Fruit fly (Drosophila melanogaster): ENCODE data around the gene Ets21C.

The Ets21C gene

DNA sequence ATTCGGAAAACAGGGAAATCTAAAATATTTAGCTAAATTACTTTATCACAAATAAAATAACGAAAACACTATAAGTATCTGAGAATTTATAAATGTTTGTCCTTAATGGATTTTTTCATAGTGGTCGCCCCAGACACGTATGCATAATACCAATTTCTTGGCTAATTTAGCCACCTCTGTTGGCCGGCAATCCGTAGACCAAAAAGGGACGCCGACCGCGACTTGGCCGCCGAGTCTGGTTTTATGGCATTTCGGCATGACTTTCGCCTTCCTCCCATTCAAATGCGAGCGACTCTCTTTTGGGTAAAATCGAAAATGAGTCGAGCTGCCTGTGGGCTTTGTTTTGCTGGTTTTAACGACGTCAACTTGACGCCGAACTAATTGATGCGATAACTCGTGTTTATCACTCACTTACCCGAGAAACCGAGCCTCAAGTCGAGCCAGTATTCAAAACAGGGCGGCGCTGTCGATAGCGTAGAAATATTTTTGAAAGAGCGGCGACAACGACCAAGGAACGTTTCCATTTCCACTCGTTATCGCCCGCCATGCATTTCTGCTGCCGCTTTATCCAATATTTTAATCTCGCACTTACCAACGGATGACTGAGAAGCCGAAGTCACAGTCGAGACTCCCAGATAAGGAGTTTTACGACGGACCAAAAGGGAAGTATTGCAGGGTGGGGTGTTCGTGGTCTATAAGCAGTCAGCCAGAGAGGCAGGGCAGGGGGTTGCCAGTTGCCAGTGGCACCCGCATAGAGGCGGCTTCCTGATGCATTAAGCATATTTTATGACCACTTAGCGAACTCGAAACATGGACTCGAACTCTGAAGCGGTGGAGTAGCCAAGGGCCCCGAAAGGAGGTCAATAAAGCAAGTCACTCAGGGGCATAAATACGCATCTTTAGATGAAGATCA is 33.5 kb downstream of the Ets21C start:
- TF ChIP-seq CG8159 (tag; optimal IDR thresholded peaks at IDR 0.05) (peak; percentile 15), CG13204 (GFP tag; optimal IDR thresholded peaks at IDR 0.05) (peak; percentile 34), CG4496 (GFP tag; IDR thresholded peaks at IDR 0.05) (no peak), EcR (GFP tag; optimal IDR thresholded peaks at IDR 0.05) (peak; percentile 24), CG17806 (tag; optimal IDR thresholded peaks at IDR 0.05) (no peak)

DNA sequence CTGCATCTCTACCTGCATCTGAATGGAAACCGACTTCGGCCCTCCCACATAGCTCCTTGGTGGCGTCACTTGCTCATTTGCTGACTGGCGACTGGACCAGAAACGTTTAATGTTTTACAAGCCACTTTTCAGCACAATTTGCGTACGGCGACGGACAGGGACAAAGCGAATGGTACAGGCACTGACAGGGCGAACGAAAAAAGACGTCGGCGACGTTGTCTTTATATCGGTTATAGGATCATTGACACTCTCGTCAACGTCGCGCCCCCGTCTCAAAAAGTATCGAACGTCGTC is 34.2 kb downstream of the Ets21C start:
- TF ChIP-seq Snoo (tag; optimal IDR thresholded peaks at IDR 0.05) (no peak), CG8159 (tag; optimal IDR thresholded peaks at IDR 0.05) (no peak), CG9948 (tag; optimal IDR thresholded peaks at IDR 0.05) (no peak), CG15710 (tag; optimal IDR thresholded peaks at IDR 0.05) (no peak), fd96Ca (GFP tag; IDR thresholded peaks at IDR 0.05) (no peak), D1 (tag; optimal IDR thresholded peaks at IDR 0.05) (no peak), Pif1A (GFP tag; optimal IDR thresholded peaks at IDR 0.05) (no peak), CG17806 (tag; optimal IDR thresholded peaks at IDR 0.05) (no peak), CG14655 (GFP tag; optimal IDR thresholded peaks at IDR 0.05) (no peak), CG4496 (GFP tag; IDR thresholded peaks at IDR 0.05) (no peak), Pif1B (GFP tag; optimal IDR thresholded peaks at IDR 0.05) (no peak), CG32121 (GFP tag; IDR thresholded peaks at IDR 0.05) (no peak)

DNA sequence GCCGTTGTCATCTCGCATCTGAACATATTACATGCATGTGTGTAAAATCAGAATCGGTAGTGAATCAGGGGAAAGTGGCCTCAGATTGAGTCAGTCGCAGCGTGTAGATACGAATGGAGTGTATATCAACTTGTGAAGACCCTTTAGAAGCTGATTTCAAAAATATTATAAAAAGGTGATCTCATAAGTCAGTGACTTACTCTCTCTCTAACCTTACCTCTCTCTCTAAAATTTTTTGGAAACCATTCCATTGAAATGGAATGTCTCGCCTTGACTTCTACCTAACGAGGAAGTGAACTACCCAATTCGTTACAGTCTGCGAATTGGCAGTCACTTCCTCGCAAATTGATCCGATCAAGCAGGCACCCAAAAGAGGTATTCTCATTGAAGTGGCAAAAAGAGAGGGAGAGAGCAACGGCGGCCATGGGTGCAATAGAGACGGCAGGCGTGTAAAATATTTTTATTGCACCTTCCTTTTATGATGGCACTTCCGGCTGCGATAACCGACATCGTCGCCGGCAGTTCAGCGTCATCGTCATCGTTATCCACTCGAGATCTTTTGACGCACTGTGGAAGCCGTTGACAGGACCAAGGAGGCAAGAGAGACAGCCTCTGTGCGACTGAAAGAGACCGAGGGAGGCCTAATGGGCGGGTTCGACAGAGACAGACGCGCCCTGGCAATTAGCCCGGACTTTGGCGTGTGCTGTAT is 34.7 kb downstream of the Ets21C start:
- no peak for TF ChIP-seq CG4496 (GFP tag; IDR thresholded peaks at IDR 0.05)
- TF ChIP-seq CG34367 (tag; optimal IDR thresholded peaks at IDR 0.05) = no peak
- no peak for TF ChIP-seq Ets98B (GFP tag; IDR thresholded peaks at IDR 0.05)
- peak; percentile 13 for TF ChIP-seq CG17806 (tag; optimal IDR thresholded peaks at IDR 0.05)
- no peak for TF ChIP-seq rn (GFP tag; IDR thresholded peaks at IDR 0.05)
- TF ChIP-seq EcR (GFP tag; optimal IDR thresholded peaks at IDR 0.05) = no peak
- TF ChIP-seq CG32121 (GFP tag; IDR thresholded peaks at IDR 0.05) = no peak
- peak; percentile 51 for TF ChIP-seq Pif1A (GFP tag; optimal IDR thresholded peaks at IDR 0.05)
- TF ChIP-seq CG13204 (GFP tag; optimal IDR thresholded peaks at IDR 0.05) = no peak
- no peak for TF ChIP-seq D1 (tag; optimal IDR thresholded peaks at IDR 0.05)
- TF ChIP-seq gl (tag; optimal IDR thresholded peaks at IDR 0.05) = no peak
- no peak for TF ChIP-seq CG12605 (GFP tag; IDR thresholded peaks at IDR 0.05)
- TF ChIP-seq CG14655 (GFP tag; optimal IDR thresholded peaks at IDR 0.05) = no peak
- peak; percentile 16 for TF ChIP-seq Snoo (tag; optimal IDR thresholded peaks at IDR 0.05)
- TF ChIP-seq Pif1B (GFP tag; optimal IDR thresholded peaks at IDR 0.05) = peak; percentile 22
- no peak for TF ChIP-seq fd96Ca (GFP tag; IDR thresholded peaks at IDR 0.05)
- no peak for TF ChIP-seq CG8301 (tag; optimal IDR thresholded peaks at IDR 0.05)
- peak; percentile 45 for TF ChIP-seq CG8159 (tag; optimal IDR thresholded peaks at IDR 0.05)
- peak; percentile 35 for TF ChIP-seq CG15710 (tag; optimal IDR thresholded peaks at IDR 0.05)
- no peak for TF ChIP-seq CG10348 (GFP tag; IDR thresholded peaks at IDR 0.05)
- peak; percentile 19 for TF ChIP-seq CG9948 (tag; optimal IDR thresholded peaks at IDR 0.05)

DNA sequence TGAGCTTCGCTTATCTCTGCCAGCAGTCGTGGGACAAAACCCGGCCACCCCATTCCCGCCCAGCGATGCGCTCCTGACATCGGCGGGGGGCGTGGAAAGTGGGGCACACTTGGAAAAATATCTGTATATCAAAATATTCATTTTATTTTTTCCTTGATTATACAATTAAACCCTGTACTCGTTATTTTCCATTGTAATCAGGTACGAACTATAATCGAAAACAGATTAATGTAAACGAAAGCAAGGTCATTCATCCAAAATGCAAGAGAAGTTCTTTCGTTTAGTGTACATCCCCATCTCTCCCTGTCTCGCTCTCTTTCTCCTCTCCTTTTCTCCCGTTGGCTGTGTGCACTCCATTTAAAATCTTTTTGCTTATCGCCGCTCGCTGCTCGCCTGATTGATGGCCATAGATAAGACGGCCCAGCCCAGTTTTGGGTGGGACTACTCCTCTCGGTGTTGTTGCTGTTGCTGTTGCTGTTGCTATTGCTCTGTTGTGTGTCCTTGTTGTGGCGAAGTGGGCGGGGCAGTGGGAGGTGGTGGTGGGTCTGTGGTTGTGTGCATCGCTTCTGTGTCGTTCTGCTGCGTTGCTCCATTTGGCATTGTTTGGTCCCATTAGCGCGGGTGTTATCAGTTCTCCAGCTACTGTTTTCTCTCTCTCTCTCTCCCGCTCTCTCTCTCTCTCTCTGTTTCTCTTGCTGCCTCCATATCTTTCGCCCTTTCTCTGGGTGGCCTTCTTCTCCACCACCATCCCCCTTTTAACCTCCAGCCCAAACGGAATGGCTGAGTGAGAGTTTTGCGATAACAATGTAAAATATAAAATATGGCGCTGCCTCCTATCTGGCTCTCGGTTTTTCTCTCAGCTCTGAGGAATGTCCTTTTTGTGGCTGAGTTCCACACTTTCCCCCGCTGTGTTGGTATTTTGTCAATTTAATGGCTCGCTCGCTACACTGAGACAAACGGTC is 36.4 kb downstream of the Ets21C start:
- TF ChIP-seq EcR (GFP tag; optimal IDR thresholded peaks at IDR 0.05) = no peak
- TF ChIP-seq Pif1B (GFP tag; optimal IDR thresholded peaks at IDR 0.05) = peak; percentile 24
- TF ChIP-seq rn (GFP tag; IDR thresholded peaks at IDR 0.05) = no peak
- peak; percentile 87 for TF ChIP-seq CG8159 (tag; optimal IDR thresholded peaks at IDR 0.05)
- TF ChIP-seq fd96Ca (GFP tag; IDR thresholded peaks at IDR 0.05) = peak; percentile 72
- TF ChIP-seq CG8301 (tag; optimal IDR thresholded peaks at IDR 0.05) = peak; percentile 67
- TF ChIP-seq CG9948 (tag; optimal IDR thresholded peaks at IDR 0.05) = peak; percentile 82
- peak; percentile 74 for TF ChIP-seq CG15710 (tag; optimal IDR thresholded peaks at IDR 0.05)
- peak; percentile 73 for TF ChIP-seq CG14655 (GFP tag; optimal IDR thresholded peaks at IDR 0.05)
- peak; percentile 67 for TF ChIP-seq Ets98B (GFP tag; IDR thresholded peaks at IDR 0.05)
- TF ChIP-seq CG34367 (tag; optimal IDR thresholded peaks at IDR 0.05) = peak; percentile 62
- TF ChIP-seq gl (tag; optimal IDR thresholded peaks at IDR 0.05) = peak; percentile 67
- no peak for TF ChIP-seq CG10348 (GFP tag; IDR thresholded peaks at IDR 0.05)
- TF ChIP-seq CG13204 (GFP tag; optimal IDR thresholded peaks at IDR 0.05) = no peak
- TF ChIP-seq CG4496 (GFP tag; IDR thresholded peaks at IDR 0.05) = peak; percentile 83
- peak; percentile 80 for TF ChIP-seq CG17806 (tag; optimal IDR thresholded peaks at IDR 0.05)
- peak; percentile 72 for TF ChIP-seq Snoo (tag; optimal IDR thresholded peaks at IDR 0.05)
- peak; percentile 64; the same call in 1 of the 2 replicates for TF ChIP-seq CG32121 (GFP tag; IDR thresholded peaks at IDR 0.05)
- no peak for TF ChIP-seq D1 (tag; optimal IDR thresholded peaks at IDR 0.05)
- TF ChIP-seq Pif1A (GFP tag; optimal IDR thresholded peaks at IDR 0.05) = peak; percentile 49

All from whole organism, pupa.